Worm (Caenorhabditis elegans) whole organism, L4 larva: ENCODE data around the gene C16C8.25.
"Not testable (repeated sequence)": the region's sequence is repeated elsewhere in the genome, so short reads cannot be mapped to it uniquely, and the experiment has no call there.

Source experiments
- F10B5.3 ChIP-seq: sonication (generic microtip); optimal IDR thresholded peaks from 2 replicates; lab custom pipeline; 2016; ENCODE audit warnings: mild to moderate bottlenecking, missing genetic modification characterization, missing compliant biosample characterization
- F26F4.8 ChIP-seq: fragments of 200-800 bp; sonication (Bioruptor generic); conservative IDR thresholded peaks from 2 replicates; pipeline ENCODE4 v1.3.6; 2022; ENCODE audit warnings: missing genetic modification characterization, missing compliant biosample characterization
- F44E2.7 ChIP-seq: fragments of 200-800 bp; sonication (Bioruptor generic); IDR thresholded peaks from 2 replicates; pipeline ENCODE4 v2.1.2; 2022; ENCODE audit warnings: missing genetic modification characterization, missing compliant biosample characterization
- F49E8.2 ChIP-seq: sonication (generic microtip); optimal IDR thresholded peaks from 2 replicates; lab custom pipeline; 2016; ENCODE audit warnings: missing compliant biosample characterization, mild to moderate bottlenecking, missing genetic modification characterization, borderline replicate concordance
- T26A8.4 ChIP-seq: fragments of 200-800 bp; sonication (Bioruptor generic); IDR thresholded peaks from 2 replicates; pipeline ENCODE4 v1.3.6; 2022; ENCODE audit warnings: missing genetic modification characterization, missing compliant biosample characterization
- Y75B8A.6 ChIP-seq: fragments of 200-800 bp; sonication (Bioruptor generic); IDR thresholded peaks from 2 replicates; pipeline ENCODE4 v1.3.6; 2022; ENCODE audit warnings: missing genetic modification reagents, missing genetic modification characterization, missing compliant biosample characterization
- ZK337.2 ChIP-seq: fragments of 200-800 bp; sonication (Bioruptor generic); IDR thresholded peaks from 2 replicates; pipeline ENCODE4 v1.3.6; 2022; ENCODE audit warnings: missing genetic modification reagents, missing genetic modification characterization, missing compliant biosample characterization
- ceh-44 ChIP-seq: fragments of 200-800 bp; sonication (Bioruptor generic); IDR thresholded peaks from 2 replicates; pipeline ENCODE4 v1.3.6; 2022; ENCODE audit warnings: missing genetic modification reagents, missing genetic modification characterization, missing compliant biosample characterization
- ceh-62 ChIP-seq: sonication (generic microtip); optimal IDR thresholded peaks from 2 replicates; lab custom pipeline; 2017; ENCODE audit warnings: missing biosample characterization, missing genetic modification characterization
- ceh-82 ChIP-seq: sonication (generic microtip); optimal IDR thresholded peaks from 2 replicates; lab custom pipeline; 2017; ENCODE audit warnings: missing biosample characterization, missing genetic modification characterization
- daf-16 ChIP-seq, 3 experiments: sonication (generic microtip); optimal IDR thresholded peaks; 2 replicates each; lab custom pipeline; 2016 to 2017; ENCODE audit warnings: missing genetic modification characterization in 3 of 3, missing genetic modification reagents in 3 of 3, mild to moderate bottlenecking in 2 of 3, missing compliant biosample characterization in 2 of 3, missing biosample characterization in 1 of 3, moderate library complexity in 1 of 3
- daf-8 ChIP-seq: fragments of 200-800 bp; sonication (Bioruptor generic); IDR thresholded peaks from 2 replicates; pipeline ENCODE4 v1.3.6; 2022; ENCODE audit warnings: missing genetic modification characterization, missing compliant biosample characterization
- egl-43 ChIP-seq: fragments of 200-800 bp; sonication (Bioruptor generic); IDR thresholded peaks from 2 replicates; pipeline ENCODE4 v1.3.6; 2022; ENCODE audit warnings: missing genetic modification reagents, missing genetic modification characterization, missing compliant biosample characterization
- fkh-10 ChIP-seq: fragments of 150-350 bp; optimal IDR thresholded peaks from 2 replicates; lab custom pipeline; 2014; ENCODE audit warnings: missing biosample characterization, missing genetic modification reagents, missing genetic modification characterization
- gei-8 ChIP-seq: fragments of 200-800 bp; sonication (Bioruptor generic); optimal IDR thresholded peaks from 2 replicates; lab custom pipeline; 2018; ENCODE audit warnings: mild to moderate bottlenecking, missing genetic modification characterization, missing compliant biosample characterization
- hif-1 ChIP-seq, 2 experiments: sonication (generic microtip); optimal IDR thresholded peaks; 2 replicates each; lab custom pipeline; 2016 to 2017; ENCODE audit warnings: missing compliant biosample characterization in 2 of 2, missing genetic modification characterization in 2 of 2, missing genetic modification reagents in 2 of 2, missing genotype in 2 of 2, mild to moderate bottlenecking in 1 of 2
- hlh-11 ChIP-seq: fragments of 200-800 bp; sonication (Bioruptor generic); optimal IDR thresholded peaks from 2 replicates; lab custom pipeline; 2018; ENCODE audit warnings: mild to moderate bottlenecking, missing genetic modification characterization, missing compliant biosample characterization
- lin-1 ChIP-seq: fragments of 200-800 bp; sonication (Bioruptor generic); IDR thresholded peaks from 2 replicates; pipeline ENCODE4 v1.3.6; 2022; ENCODE audit warnings: missing genetic modification reagents, missing genetic modification characterization, missing compliant biosample characterization
- lin-15B ChIP-seq: fragments of 150-350 bp; sonication (generic microtip); optimal IDR thresholded peaks from 3 replicates; lab custom pipeline; 2014; ENCODE audit warnings: missing biosample characterization, missing genetic modification characterization
- madf-5 ChIP-seq, 2 experiments: fragments of 200-800 bp; sonication (Bioruptor generic); IDR thresholded peaks; 2 replicates each; pipeline ENCODE4 v1.3.6; 2022; ENCODE audit warnings: missing compliant biosample characterization in 2 of 2, missing genetic modification characterization in 2 of 2
- mdl-1 ChIP-seq, 2 experiments: fragments of 150-350 bp in 1 of 2; sonication (generic microtip) in 1 of 2; optimal IDR thresholded peaks; 2 replicates each; lab custom pipeline; 2014 to 2017; ENCODE audit warnings: missing biosample characterization in 2 of 2, missing genetic modification characterization in 2 of 2
- mxl-2 ChIP-seq: fragments of 200-800 bp; sonication (Bioruptor generic); conservative IDR thresholded peaks from 2 replicates; pipeline ENCODE4 v1.3.6; 2022; ENCODE audit warnings: missing genetic modification reagents, missing genetic modification characterization, missing compliant biosample characterization
- nhr-102 ChIP-seq: sonication (generic microtip); optimal IDR thresholded peaks from 2 replicates; lab custom pipeline; 2016; ENCODE audit warnings: mild to moderate bottlenecking, missing genetic modification characterization, moderate library complexity, missing compliant biosample characterization
- nhr-25 ChIP-seq: sonication (generic microtip); optimal IDR thresholded peaks from 2 replicates; lab custom pipeline; 2017; ENCODE audit warnings: missing genetic modification characterization, mild to moderate bottlenecking, missing compliant biosample characterization, antibody characterized with exemption, moderate library complexity, borderline replicate concordance; ENCODE audit not compliant: insufficient read depth
- nhr-28 ChIP-seq: fragments of 150-350 bp; optimal IDR thresholded peaks from 2 replicates; lab custom pipeline; 2014; ENCODE audit warnings: missing biosample characterization, missing genetic modification characterization
- nhr-41 ChIP-seq: fragments of 200-800 bp; sonication (Bioruptor generic); IDR thresholded peaks from 2 replicates; pipeline ENCODE4 v1.3.6; 2022; ENCODE audit warnings: missing genetic modification reagents, missing genetic modification characterization, missing compliant biosample characterization
- nhr-42 ChIP-seq: fragments of 200-800 bp; sonication (Bioruptor generic); IDR thresholded peaks from 2 replicates; pipeline ENCODE4 v1.3.6; 2022; ENCODE audit warnings: missing genetic modification characterization, missing compliant biosample characterization
- nhr-6 ChIP-seq: fragments of 150-350 bp; optimal IDR thresholded peaks from 2 replicates; lab custom pipeline; 2014; ENCODE audit warnings: missing biosample characterization, missing genetic modification characterization
- nhr-76 ChIP-seq: fragments of 150-350 bp; optimal IDR thresholded peaks from 2 replicates; lab custom pipeline; 2014; ENCODE audit warnings: missing biosample characterization, missing genetic modification characterization
- nhr-77 ChIP-seq: fragments of 150-350 bp; optimal IDR thresholded peaks from 2 replicates; lab custom pipeline; 2014; ENCODE audit warnings: missing biosample characterization, missing genetic modification characterization
- unc-130 ChIP-seq: sonication (generic microtip); optimal IDR thresholded peaks from 2 replicates; lab custom pipeline; 2016; ENCODE audit warnings: missing genetic modification reagents, missing genetic modification characterization, missing compliant biosample characterization
- vab-7 ChIP-seq: fragments of 200-800 bp; sonication (Bioruptor generic); IDR thresholded peaks from 2 replicates; pipeline ENCODE4 v1.3.6; 2022; ENCODE audit warnings: missing genetic modification reagents, missing genetic modification characterization, missing compliant biosample characterization
- zip-11 ChIP-seq: fragments of 200-800 bp; sonication (Bioruptor generic); IDR thresholded peaks from 2 replicates; pipeline ENCODE4 v1.3.6; 2022; ENCODE audit warnings: missing genetic modification characterization, missing compliant biosample characterization
- ztf-11 ChIP-seq: fragments of 150-350 bp; optimal IDR thresholded peaks from 2 replicates; lab custom pipeline; 2014; ENCODE audit warnings: missing biosample characterization, missing genetic modification characterization
- ztf-7 ChIP-seq: fragments of 150-350 bp; optimal IDR thresholded peaks from 2 replicates; lab custom pipeline; 2014; ENCODE audit warnings: missing biosample characterization, missing genetic modification characterization

C16C8.25 gene

DNA sequence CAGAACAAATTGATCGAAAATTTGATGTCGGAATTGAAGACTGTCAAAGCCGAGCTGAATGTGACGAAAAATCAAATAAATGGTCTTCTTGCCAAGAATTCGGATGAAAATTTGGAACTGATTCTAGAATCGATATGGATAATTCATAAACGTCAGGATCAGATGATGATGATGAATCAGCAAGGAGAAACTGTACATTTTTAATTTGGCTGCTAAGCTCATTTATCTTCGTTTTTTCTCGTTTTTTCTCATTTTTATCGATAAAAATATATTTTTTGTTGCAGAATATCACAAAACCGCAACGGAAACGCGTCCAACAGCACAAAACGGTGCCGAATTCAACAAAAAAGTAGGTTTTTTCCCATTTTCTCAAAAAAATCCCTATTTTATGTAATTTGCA lies 484 bp downstream of the C16C8.25 start, which contains the start of gene C16C8.14:
C16C8.14 (plus strand) TSS at position 301 of the 400 bp plus-strand sequence.
- TF ChIP-seq madf-5 (GFP tag; IDR thresholded peaks at IDR 0.05; lab: Robert Waterston, UW); nhr-28 (tag; lab: Kevin White, UChicago); T26A8.4 (GFP tag; lab: Robert Waterston, UW): not testable (repeated sequence)

DNA sequence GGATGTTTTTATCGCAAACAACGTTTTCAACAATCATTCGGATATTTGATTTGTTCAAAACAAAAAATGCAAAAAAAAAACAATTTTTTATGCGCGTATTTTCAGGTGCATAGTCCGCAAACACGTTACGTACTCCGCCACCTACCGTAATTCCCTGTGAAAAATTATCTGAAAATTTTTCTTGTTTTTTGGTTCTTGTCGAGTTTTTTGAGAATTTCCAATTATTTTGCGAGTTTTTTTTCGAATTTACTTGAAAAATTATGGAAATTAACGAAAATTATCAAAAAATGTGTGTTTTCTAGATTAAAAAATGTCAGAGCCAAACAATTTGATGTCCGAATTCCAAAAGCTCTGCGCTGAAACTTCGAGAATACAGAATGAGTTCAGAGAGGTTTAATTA lies 3.4 kb downstream of the C16C8.25 start, which contains the start of gene C16C8.12:
C16C8.12 (plus strand) TSS at position 301 of the 400 bp plus-strand sequence.
- TF ChIP-seq ztf-11 (no peak), F26F4.8 (GFP tag; lab: Robert Waterston, UW) (no peak), ZK337.2 (GFP tag; lab: Robert Waterston, UW) (no peak), ceh-62 (tag; lab: Kevin White, UChicago) (no peak), F44E2.7 (GFP tag; lab: Robert Waterston, UW) (no peak), Y75B8A.6 (GFP tag; lab: Robert Waterston, UW) (no peak), ztf-7 (no peak), ceh-82 (tag; lab: Kevin White, UChicago) (no peak), T26A8.4 (GFP tag; lab: Robert Waterston, UW) (no peak), lin-1 (GFP tag; lab: Robert Waterston, UW) (no peak), nhr-41 (GFP tag; lab: Robert Waterston, UW) (no peak), daf-8 (GFP tag; lab: Robert Waterston, UW) (no peak), nhr-76 (tag; lab: Kevin White, UChicago) (no peak), gei-8 (GFP tag; lab: Kevin White, UChicago) (no peak), nhr-77 (tag; lab: Kevin White, UChicago) (no peak), mdl-1 (tag; optimal IDR thresholded peaks at IDR 0.05; lab: Kevin White, UChicago) (no peak), unc-130 (no peak)

DNA sequence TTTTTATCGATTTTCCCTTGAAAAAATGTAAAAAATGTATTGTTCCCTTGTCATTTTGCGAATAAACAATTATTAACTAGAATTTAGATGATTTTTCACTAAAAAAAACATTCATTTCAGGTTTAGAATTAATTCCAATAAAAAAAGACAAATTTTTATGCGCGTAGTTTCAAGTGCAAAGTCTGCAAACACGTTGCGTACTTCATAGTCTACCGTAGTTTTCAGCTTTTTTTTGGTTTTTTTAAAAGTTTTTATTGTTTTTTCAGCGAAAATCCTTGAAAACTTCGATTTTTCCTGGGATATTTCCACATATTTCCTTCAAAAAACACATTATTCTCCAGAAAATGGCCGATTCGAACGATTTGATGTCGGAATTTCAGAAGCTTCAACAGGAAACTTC lies 4.5 kb downstream of the C16C8.25 start, which contains the start of gene C16C8.11:
C16C8.11 (plus strand) TSS at position 188 of the 400 bp plus-strand sequence.
- no peak for TF ChIP-seq nhr-6 (tag; lab: Kevin White, UChicago)
- no peak for TF ChIP-seq mxl-2 (GFP tag; lab: Robert Waterston, UW)
- no peak for TF ChIP-seq nhr-28 (tag; lab: Kevin White, UChicago)
- no peak for TF ChIP-seq F49E8.2 (tag; lab: Kevin White, UChicago)
- TF ChIP-seq daf-16 (GFP tag; optimal IDR thresholded peaks at IDR 0.05; lab: Kevin White, UChicago) = no peak
- TF ChIP-seq daf-16 (tag; optimal IDR thresholded peaks at IDR 0.05; lab: Kevin White, UChicago) = no peak
- no peak for TF ChIP-seq egl-43 (GFP tag; lab: Robert Waterston, UW)
- no peak for TF ChIP-seq F10B5.3 (tag; lab: Kevin White, UChicago)
- TF ChIP-seq lin-15B (tag; lab: Kevin White, UChicago) = no peak
- TF ChIP-seq vab-7 = no peak
- TF ChIP-seq fkh-10 (GFP tag; lab: Kevin White, UChicago) = no peak
- TF ChIP-seq ceh-62 (tag; lab: Kevin White, UChicago) = no peak
- TF ChIP-seq hlh-11 (tag; lab: Kevin White, UChicago) = no peak
- TF ChIP-seq F44E2.7 (GFP tag; lab: Robert Waterston, UW) = no peak
- no peak for TF ChIP-seq unc-130

DNA sequence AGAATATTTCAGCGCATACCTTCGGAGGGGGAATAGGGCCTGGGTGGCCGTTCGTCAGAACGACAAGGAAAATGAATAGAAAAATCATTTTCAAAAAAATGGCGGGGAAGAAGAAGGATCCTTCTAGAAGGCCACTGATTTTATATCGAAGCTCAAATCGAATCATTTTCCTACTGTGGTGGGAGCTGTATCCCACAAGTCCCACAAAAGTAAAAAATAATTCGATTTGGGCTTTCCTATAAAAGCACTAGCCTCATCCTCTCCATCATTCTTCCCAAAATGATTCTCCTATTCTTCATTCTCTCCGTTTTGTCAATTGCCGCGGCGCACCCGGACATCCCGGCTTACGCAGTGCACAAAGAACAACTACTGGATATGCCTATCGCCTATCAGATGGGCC lies 9.2 kb downstream of the C16C8.25 start, which contains the start of the genes C16C8.26 and C16C8.19:
C16C8.26 (minus strand) TSS at position 101 of the 400 bp plus-strand sequence.
C16C8.19 (plus strand) TSS at position 279 of the 400 bp plus-strand sequence.
- TF ChIP-seq ceh-44 = no peak
- TF ChIP-seq hif-1 (tag; optimal IDR thresholded peaks at IDR 0.05; lab: Kevin White, UChicago) = no peak

DNA sequence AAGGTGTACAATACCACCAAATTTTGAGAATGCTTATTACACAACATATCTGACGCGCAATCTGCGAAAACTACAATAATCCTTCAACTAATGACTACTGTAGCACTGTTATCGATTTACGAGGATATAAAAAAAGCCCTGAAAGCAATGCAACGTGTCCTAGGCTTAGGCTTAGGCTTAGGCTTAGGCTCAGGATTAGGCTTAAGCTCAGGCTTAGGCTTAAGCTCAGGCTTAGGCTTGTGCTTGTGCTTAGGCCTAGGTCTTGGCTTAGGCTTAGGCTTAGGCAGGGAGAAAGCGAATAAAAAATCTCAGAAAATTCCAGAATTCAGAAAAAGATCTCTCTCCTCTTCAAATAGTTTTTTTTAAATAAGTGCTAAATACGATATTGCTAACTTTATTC lies 10.2 kb downstream of the C16C8.25 start:
- TF ChIP-seq ceh-82 (tag; lab: Kevin White, UChicago) (no peak), lin-1 (GFP tag; lab: Robert Waterston, UW) (no peak), nhr-42 (GFP tag; lab: Robert Waterston, UW) (no peak), nhr-102 (tag; lab: Kevin White, UChicago) (no peak), nhr-25 (tag; lab: Kevin White, UChicago) (no peak), F49E8.2 (tag; lab: Kevin White, UChicago) (no peak), nhr-76 (tag; lab: Kevin White, UChicago) (no peak), daf-16 (GFP tag; optimal IDR thresholded peaks at IDR 0.05; lab: Kevin White, UChicago) (no peak), daf-16 (tag; optimal IDR thresholded peaks at IDR 0.05; lab: Kevin White, UChicago) (no peak), zip-11 (GFP tag; lab: Robert Waterston, UW) (no peak), nhr-28 (tag; lab: Kevin White, UChicago) (no peak)
- TF ChIP-seq, all 104 proteins: peak for 0
